Worm (Caenorhabditis elegans): ENCODE data around the gene clec-86.

The clec-86 gene

ce11 chrX:7158736-7159135 is 19.1 kb downstream of the clec-86 start, which contains the start of gene pgp-10:
TSS of gene pgp-10 (plus strand) at chrX:7159036.
- no peak for TF ChIP-seq ceh-16 (tag; optimal IDR thresholded peaks at IDR 0.05)

- TF ChIP-seq aly-2 (tag; optimal IDR thresholded peaks at IDR 0.05) (no peak), nhr-43 (tag; optimal IDR thresholded peaks at IDR 0.05; ENCODE audit: poor library complexity, severe bottlenecking) (no peak)
Observed at ce11 chrX:7162764-7163163, 23.1 kb downstream of the clec-86 start.

ce11 chrX:7170575-7171297 is 31.1 kb downstream of the clec-86 start, which contains the start of gene bar-1:
TSS of gene bar-1 (minus strand) at chrX:7170625.
- TF ChIP-seq aly-2 (tag; optimal IDR thresholded peaks at IDR 0.05) = no peak
- peak; percentile 58 for TF ChIP-seq elt-2 (tag; optimal IDR thresholded peaks at IDR 0.05)

ce11 chrX:7175389-7175788 is 35.7 kb downstream of the clec-86 start:
- TF ChIP-seq hmg-11 (tag; optimal IDR thresholded peaks at IDR 0.05) (no peak), nhr-77 (tag; optimal IDR thresholded peaks at IDR 0.05) (no peak), lin-39 (tag; optimal IDR thresholded peaks at IDR 0.05) (peak; percentile 55)

ce11 chrX:7176817-7177216 is 37.1 kb downstream of the clec-86 start:
- TF ChIP-seq elt-2 (tag; optimal IDR thresholded peaks at IDR 0.05) (peak; percentile 29), lsy-12 (tag; optimal IDR thresholded peaks at IDR 0.05) (no peak), sea-2 (GFP tag; optimal IDR thresholded peaks at IDR 0.05) (no peak), nhr-76 (tag; optimal IDR thresholded peaks at IDR 0.05) (no peak), fkh-2 (tag; optimal IDR thresholded peaks at IDR 0.05) (no peak), mml-1 (tag; optimal IDR thresholded peaks at IDR 0.05) (no peak), egl-5 (tag; optimal IDR thresholded peaks at IDR 0.05) (no peak), ama-1 (optimal IDR thresholded peaks at IDR 0.05) (no peak), pqm-1 (tag; optimal IDR thresholded peaks at IDR 0.05) (peak; percentile 27), nhr-23 (tag; optimal IDR thresholded peaks at IDR 0.05) (no peak), pha-4 (tag; optimal IDR thresholded peaks at IDR 0.05) (no peak), nhr-43 (tag; optimal IDR thresholded peaks at IDR 0.05; ENCODE audit: poor library complexity, severe bottlenecking) (peak; percentile 25), nhr-77 (tag; optimal IDR thresholded peaks at IDR 0.05) (no peak)

- TF ChIP-seq mml-1 (tag; optimal IDR thresholded peaks at IDR 0.05) (no peak), elt-1 (tag; optimal IDR thresholded peaks at IDR 0.05) (no peak), zag-1 (tag; optimal IDR thresholded peaks at IDR 0.05) (no peak), mdl-1 (tag; optimal IDR thresholded peaks at IDR 0.05) (no peak), daf-12 (tag; optimal IDR thresholded peaks at IDR 0.05) (no peak), tbx-2 (tag; optimal IDR thresholded peaks at IDR 0.05) (no peak)
Observed at ce11 chrX:7177341-7177740, 37.7 kb downstream of the clec-86 start, which contains the start of gene F43E12.1. TSS of gene F43E12.1 (plus strand) at chrX:7177641.

- TF ChIP-seq pqm-1 (tag; optimal IDR thresholded peaks at IDR 0.05) = peak; percentile 81
- TF ChIP-seq fkh-2 (tag; optimal IDR thresholded peaks at IDR 0.05) = no peak
- TF ChIP-seq unc-39 (tag; optimal IDR thresholded peaks at IDR 0.05) = no peak
- TF ChIP-seq lsy-12 (tag; optimal IDR thresholded peaks at IDR 0.05) = peak; percentile 93
- TF ChIP-seq elt-1 (tag; optimal IDR thresholded peaks at IDR 0.05) = no peak
- peak; percentile 61 for TF ChIP-seq ceh-82 (tag; optimal IDR thresholded peaks at IDR 0.05)
- no peak for TF ChIP-seq nhr-12 (tag; optimal IDR thresholded peaks at IDR 0.05)
- peak; percentile 77 for TF ChIP-seq skn-1 (tag; optimal IDR thresholded peaks at IDR 0.05)
- TF ChIP-seq fkh-10 (GFP tag; optimal IDR thresholded peaks at IDR 0.05) = no peak
- TF ChIP-seq mml-1 (tag; optimal IDR thresholded peaks at IDR 0.05) = no peak
- TF ChIP-seq nhr-28 (tag; optimal IDR thresholded peaks at IDR 0.05) = peak; percentile 79
- TF ChIP-seq sea-2 (GFP tag; optimal IDR thresholded peaks at IDR 0.05) = no peak
- no peak for TF ChIP-seq ztf-11 (tag; optimal IDR thresholded peaks at IDR 0.05)
- TF ChIP-seq ztf-4 (tag; optimal IDR thresholded peaks at IDR 0.05) = peak; percentile 33
- no peak for TF ChIP-seq nhr-11 (tag; optimal IDR thresholded peaks at IDR 0.05)
- TF ChIP-seq ama-1 (optimal IDR thresholded peaks at IDR 0.05) = no peak
- peak; percentile 65 for TF ChIP-seq R02D3.7 (tag; optimal IDR thresholded peaks at IDR 0.05)
- peak; percentile 99 for TF ChIP-seq jun-1 (tag; optimal IDR thresholded peaks at IDR 0.05)
- TF ChIP-seq zag-1 (tag; optimal IDR thresholded peaks at IDR 0.05) = no peak
- peak; percentile 98 for TF ChIP-seq nhr-43 (tag; optimal IDR thresholded peaks at IDR 0.05; ENCODE audit: poor library complexity, severe bottlenecking)
- TF ChIP-seq ceh-16 (tag; optimal IDR thresholded peaks at IDR 0.05) = no peak
- TF ChIP-seq unc-62 (GFP tag; optimal IDR thresholded peaks at IDR 0.05) = no peak
- TF ChIP-seq eor-1 (tag; optimal IDR thresholded peaks at IDR 0.05) = no peak
- peak; percentile 94 for TF ChIP-seq tbx-2 (tag; optimal IDR thresholded peaks at IDR 0.05)
- peak; percentile 13 for TF ChIP-seq nhr-237 (tag; optimal IDR thresholded peaks at IDR 0.05)
- TF ChIP-seq nhr-67 (tag; optimal IDR thresholded peaks at IDR 0.05) = no peak
- TF ChIP-seq snpc-4 (tag; optimal IDR thresholded peaks at IDR 0.05) = peak; percentile 76
- peak; percentile 88 for TF ChIP-seq pha-4 (tag; optimal IDR thresholded peaks at IDR 0.05)
- TF ChIP-seq daf-12 (tag; optimal IDR thresholded peaks at IDR 0.05) = no peak
- peak; percentile 75 for TF ChIP-seq elt-2 (tag; optimal IDR thresholded peaks at IDR 0.05)
- peak; percentile 63 for TF ChIP-seq egl-5 (tag; optimal IDR thresholded peaks at IDR 0.05)
- TF ChIP-seq nhr-77 (tag; optimal IDR thresholded peaks at IDR 0.05) = peak; percentile 95
Observed at ce11 chrX:7181627-7182026, 42.0 kb downstream of the clec-86 start.
